Fruit fly (Drosophila melanogaster): ENCODE measurements around the gene CG9147.

The CG9147 gene

dm6 chr2L:6065823-6066222, at the start of gene CG9147, which contains the start of gene Fbw5 (continued):
- TF ChIP-seq Dbx (GFP tag; IDR thresholded peaks at IDR 0.05) (peak; percentile 100), CG31365 (tag; optimal IDR thresholded peaks at IDR 0.05) (peak; percentile 92), z (GFP tag; IDR thresholded peaks at IDR 0.05) (peak; percentile 86), CG18764 (GFP tag; optimal IDR thresholded peaks at IDR 0.05) (peak; percentile 98), CG13424 (tag; optimal IDR thresholded peaks at IDR 0.05) (peak; percentile 100), phol (tag; optimal IDR thresholded peaks at IDR 0.05) (peak; percentile 98), CG12219 (GFP tag; optimal IDR thresholded peaks at IDR 0.05) (peak; percentile 100), zen2 (GFP tag; IDR thresholded peaks at IDR 0.05; ENCODE audit: partially characterized antibody) (peak; percentile 65; the same call in 2 of the 3 replicates), Nf-YB (GFP tag; optimal IDR thresholded peaks at IDR 0.05) (peak; percentile 93), Mrtf (GFP tag; IDR thresholded peaks at IDR 0.05) (peak; percentile 99), so (GFP tag; IDR thresholded peaks at IDR 0.05) (peak; percentile 100), repo (GFP tag; optimal IDR thresholded peaks at IDR 0.05) (peak; percentile 99), Gsc (GFP tag; IDR thresholded peaks at IDR 0.05) (peak; percentile 96; the same call in 1 of the 2 replicates), BtbVII (GFP tag; optimal IDR thresholded peaks at IDR 0.05) (peak; percentile 98), CG1024 (GFP tag; IDR thresholded peaks at IDR 0.05) (peak; percentile 98), CG3065 (GFP tag; optimal IDR thresholded peaks at IDR 0.05) (peak; percentile 99), CG10654 (GFP tag; optimal IDR thresholded peaks at IDR 0.05) (peak; percentile 99), HmgD (GFP tag; optimal IDR thresholded peaks at IDR 0.05) (peak; percentile 99), CG8290 (GFP tag; optimal IDR thresholded peaks at IDR 0.05) (peak; percentile 99), CG8290 (tag; optimal IDR thresholded peaks at IDR 0.05) (peak; percentile 97 to 100), CG10543 (GFP tag; optimal IDR thresholded peaks at IDR 0.05) (peak; percentile 93), CG13296 (GFP tag; optimal IDR thresholded peaks at IDR 0.05) (peak; percentile 99), bigmax (GFP tag; optimal IDR thresholded peaks at IDR 0.05) (peak; percentile 81), nerfin-1 (tag; optimal IDR thresholded peaks at IDR 0.05) (peak; percentile 97), Antp (GFP tag; optimal IDR thresholded peaks at IDR 0.05) (peak; percentile 99), CG12659 (GFP tag; optimal IDR thresholded peaks at IDR 0.05) (peak; percentile 100), NC2α (GFP tag; optimal IDR thresholded peaks at IDR 0.05) (peak; percentile 99), CG14860 (GFP tag; IDR thresholded peaks at IDR 0.05; ENCODE audit: partially characterized antibody) (peak; percentile 67), Lhr (GFP tag; optimal IDR thresholded peaks at IDR 0.05) (peak; percentile 98), CG34376 (GFP tag; optimal IDR thresholded peaks at IDR 0.05) (peak; percentile 99), CG3407 (GFP tag; optimal IDR thresholded peaks at IDR 0.05) (peak; percentile 99), CG4360 (GFP tag; IDR thresholded peaks at IDR 0.05) (peak; percentile 93), toy (GFP tag; IDR thresholded peaks at IDR 0.05) (peak; percentile 97), Nf-YC (tag; optimal IDR thresholded peaks at IDR 0.05) (peak; percentile 88), jumu (GFP tag; optimal IDR thresholded peaks at IDR 0.05) (peak; percentile 99), CG8089 (GFP tag; optimal IDR thresholded peaks at IDR 0.05) (peak; percentile 99), Max (GFP tag; optimal IDR thresholded peaks at IDR 0.05) (peak; percentile 100), sd (tag; optimal IDR thresholded peaks at IDR 0.05) (peak; percentile 99), row (GFP tag; IDR thresholded peaks at IDR 0.05) (peak; percentile 100), NfI (GFP tag; optimal IDR thresholded peaks at IDR 0.05) (peak; percentile 100), ash1 (GFP tag; optimal IDR thresholded peaks at IDR 0.05) (peak; percentile 97), CG8765 (GFP tag; IDR thresholded peaks at IDR 0.05) (peak; percentile 98), Chrac-16 (GFP tag; optimal IDR thresholded peaks at IDR 0.05) (peak; percentile 100), nerfin-2 (GFP tag; IDR thresholded peaks at IDR 0.05; ENCODE audit: partially characterized antibody) (peak; percentile 71), CG4854 (GFP tag; optimal IDR thresholded peaks at IDR 0.05) (peak; percentile 100), CG1233 (GFP tag; optimal IDR thresholded peaks at IDR 0.05) (peak; percentile 99), esg (GFP tag; conservative IDR thresholded peaks at IDR 0.05) (peak; percentile 100), dpn (GFP tag; optimal IDR thresholded peaks at IDR 0.05) (peak; percentile 100), CG13624 (GFP tag; optimal IDR thresholded peaks at IDR 0.05) (peak; percentile 100), Dll (GFP tag; IDR thresholded peaks at IDR 0.05; ENCODE audit: partially characterized antibody) (peak; percentile 65), CG18619 (GFP tag; optimal IDR thresholded peaks at IDR 0.05) (peak; percentile 100)

Measured in whole organism, embryonic.